Worm (Caenorhabditis elegans): ENCODE results near the gene F15E6.3.
A peak's percentile ranks its signal among the peaks of the same experiment; 100 is the strongest.

The F15E6.3 gene

ce11 chrIV:4247770-4248169 is 46.9 kb upstream of the F15E6.3 start, which contains the start of gene ama-1:
TSS of gene ama-1 (plus strand) at chrIV:4248070.
- TF ChIP-seq ceh-16 (tag; optimal IDR thresholded peaks at IDR 0.05) = no peak
- TF ChIP-seq dmd-4 (tag; optimal IDR thresholded peaks at IDR 0.05) = no peak
- no peak for TF ChIP-seq lsy-2 (tag; optimal IDR thresholded peaks at IDR 0.05)
- TF ChIP-seq sem-4 (tag; optimal IDR thresholded peaks at IDR 0.05) = no peak
- no peak for TF ChIP-seq unc-39 (tag; optimal IDR thresholded peaks at IDR 0.05)
- TF ChIP-seq unc-55 (GFP tag; optimal IDR thresholded peaks at IDR 0.05) = no peak
- no peak for TF ChIP-seq F13H6.1 (tag; optimal IDR thresholded peaks at IDR 0.05)
- no peak for TF ChIP-seq elt-1 (tag; optimal IDR thresholded peaks at IDR 0.05)
- TF ChIP-seq nhr-11 (tag; optimal IDR thresholded peaks at IDR 0.05) = no peak
- TF ChIP-seq sma-3 (GFP tag; optimal IDR thresholded peaks at IDR 0.05) = no peak
- TF ChIP-seq ama-1 (optimal IDR thresholded peaks at IDR 0.05) = no peak
- no peak for TF ChIP-seq ztf-4 (tag; optimal IDR thresholded peaks at IDR 0.05)
- TF ChIP-seq C34F6.9 (tag; optimal IDR thresholded peaks at IDR 0.05) = no peak

- TF ChIP-seq sma-3 (GFP tag; optimal IDR thresholded peaks at IDR 0.05) = no peak
- TF ChIP-seq mdl-1 (tag; optimal IDR thresholded peaks at IDR 0.05) = no peak
- no peak for TF ChIP-seq sem-4 (tag; optimal IDR thresholded peaks at IDR 0.05)
- no peak for TF ChIP-seq zag-1 (tag; optimal IDR thresholded peaks at IDR 0.05)
- no peak for TF ChIP-seq ztf-11 (tag; optimal IDR thresholded peaks at IDR 0.05)
- no peak for TF ChIP-seq fos-1 (tag; optimal IDR thresholded peaks at IDR 0.05)
- no peak for TF ChIP-seq nhr-25 (tag; optimal IDR thresholded peaks at IDR 0.05)
- no peak for TF ChIP-seq ceh-82 (tag; optimal IDR thresholded peaks at IDR 0.05)
- no peak for TF ChIP-seq dmd-4 (tag; optimal IDR thresholded peaks at IDR 0.05)
- no peak for TF ChIP-seq ama-1 (optimal IDR thresholded peaks at IDR 0.05)
- TF ChIP-seq aly-2 (tag; optimal IDR thresholded peaks at IDR 0.05) = no peak
- no peak for TF ChIP-seq R02D3.7 (tag; optimal IDR thresholded peaks at IDR 0.05)
- TF ChIP-seq nhr-23 (tag; optimal IDR thresholded peaks at IDR 0.05) = no peak
- TF ChIP-seq nhr-6 (tag; optimal IDR thresholded peaks at IDR 0.05) = no peak
- TF ChIP-seq nhr-77 (tag; optimal IDR thresholded peaks at IDR 0.05) = no peak
- no peak for TF ChIP-seq mab-5 (tag; optimal IDR thresholded peaks at IDR 0.05)
Observed at ce11 chrIV:4254989-4255582, 39.6 kb upstream of the F15E6.3 start.

ce11 chrIV:4259433-4259832 is 35.3 kb upstream of the F15E6.3 start:
- TF ChIP-seq mdl-1 (tag; optimal IDR thresholded peaks at IDR 0.05) (no peak), fos-1 (tag; optimal IDR thresholded peaks at IDR 0.05) (peak; percentile 78)

DNA sequence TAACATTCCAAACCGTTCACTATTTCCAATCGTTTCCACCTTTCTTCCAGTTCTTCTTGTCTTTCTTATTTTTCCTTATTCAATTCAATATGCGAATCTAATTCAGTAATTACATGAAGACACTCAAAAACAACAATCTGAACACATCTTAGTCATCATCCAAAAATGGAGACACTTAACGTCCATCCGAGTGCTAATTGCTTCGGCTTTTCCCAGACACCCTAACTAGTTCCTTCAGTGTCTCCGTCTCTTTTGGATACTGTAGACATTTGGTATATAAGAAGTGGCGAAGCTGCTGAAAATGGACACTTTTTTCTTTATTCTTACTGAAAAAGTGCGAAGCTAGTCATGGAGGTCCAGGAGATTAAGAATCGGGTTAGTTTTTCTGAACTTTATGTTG is 31.7 kb upstream of the F15E6.3 start, which contains the start of gene col-33:
Gene col-33, plus strand, starts transcription at position 301 of the 400 bp plus-strand sequence.
- TF ChIP-seq unc-39 (tag; optimal IDR thresholded peaks at IDR 0.05) (no peak), ceh-82 (tag; optimal IDR thresholded peaks at IDR 0.05) (no peak), elt-1 (tag; optimal IDR thresholded peaks at IDR 0.05) (no peak), ama-1 (optimal IDR thresholded peaks at IDR 0.05) (no peak), ztf-4 (tag; optimal IDR thresholded peaks at IDR 0.05) (no peak), aly-2 (tag; optimal IDR thresholded peaks at IDR 0.05) (no peak), ztf-11 (tag; optimal IDR thresholded peaks at IDR 0.05) (no peak), unc-55 (GFP tag; optimal IDR thresholded peaks at IDR 0.05) (no peak), crh-2 (tag; optimal IDR thresholded peaks at IDR 0.05) (no peak)

DNA sequence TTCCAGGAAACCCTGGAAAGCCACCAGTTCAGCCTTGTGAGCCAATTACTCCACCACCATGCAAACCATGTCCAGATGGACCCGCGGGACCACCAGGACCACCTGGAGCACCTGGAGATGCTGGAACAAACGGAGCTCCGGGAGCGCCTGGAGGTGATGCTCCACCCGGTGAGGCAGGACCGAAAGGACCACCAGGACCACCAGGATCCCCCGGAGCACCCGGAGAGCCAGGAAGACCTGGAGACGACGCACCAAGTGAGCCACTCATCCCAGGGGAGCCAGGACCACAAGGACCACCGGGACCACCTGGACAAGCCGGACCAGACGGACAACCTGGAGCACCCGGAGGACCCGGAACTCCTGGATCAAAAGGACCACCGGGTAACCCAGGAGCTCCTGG is 30.0 kb upstream of the F15E6.3 start:
- TF ChIP-seq ceh-16 (tag; optimal IDR thresholded peaks at IDR 0.05) = no peak
- TF ChIP-seq unc-55 (GFP tag; optimal IDR thresholded peaks at IDR 0.05) = no peak
- TF ChIP-seq lsy-2 (tag; optimal IDR thresholded peaks at IDR 0.05) = no peak
- TF ChIP-seq aly-2 (tag; optimal IDR thresholded peaks at IDR 0.05) = no peak
- no peak for TF ChIP-seq lin-39 (tag; optimal IDR thresholded peaks at IDR 0.05)
- TF ChIP-seq zag-1 (tag; optimal IDR thresholded peaks at IDR 0.05) = no peak
- no peak for TF ChIP-seq nhr-77 (tag; optimal IDR thresholded peaks at IDR 0.05)
- no peak for TF ChIP-seq F13H6.1 (tag; optimal IDR thresholded peaks at IDR 0.05)
- TF ChIP-seq fos-1 (tag; optimal IDR thresholded peaks at IDR 0.05) = no peak
- TF ChIP-seq gmeb-1 (tag; optimal IDR thresholded peaks at IDR 0.05) = no peak
- no peak for TF ChIP-seq C34F6.9 (tag; optimal IDR thresholded peaks at IDR 0.05)
- no peak for TF ChIP-seq nhr-10 (tag; optimal IDR thresholded peaks at IDR 0.05)
- TF ChIP-seq mbf-1 (tag; optimal IDR thresholded peaks at IDR 0.05) = no peak
- TF ChIP-seq nhr-129 (tag; optimal IDR thresholded peaks at IDR 0.05) = no peak
- no peak for TF ChIP-seq sem-4 (tag; optimal IDR thresholded peaks at IDR 0.05)
- TF ChIP-seq crh-2 (tag; optimal IDR thresholded peaks at IDR 0.05) = no peak
- TF ChIP-seq ceh-82 (tag; optimal IDR thresholded peaks at IDR 0.05) = no peak
- TF ChIP-seq ztf-11 (tag; optimal IDR thresholded peaks at IDR 0.05) = no peak
- TF ChIP-seq nhr-25 (tag; optimal IDR thresholded peaks at IDR 0.05) = no peak
- no peak for TF ChIP-seq elt-3 (tag; optimal IDR thresholded peaks at IDR 0.05)

Measured in whole organism, L2 larva.